Fruit fly (Drosophila melanogaster) whole organism, pupa: Measurements from ENCODE around the gene CG18810.

Experiments
- CG10348 ChIP-seq: fragments of 200-800 bp; sonication (Bioruptor generic); IDR thresholded peaks from 2 replicates; pipeline ENCODE4 v1.3.6; 2022; ENCODE audit warnings: missing biosample characterization, missing genetic modification characterization
- CG12605 ChIP-seq: fragments of 200-800 bp; sonication (Bioruptor generic); IDR thresholded peaks from 2 replicates; pipeline ENCODE4 v1.3.6; 2022; ENCODE audit warnings: missing biosample characterization, missing genetic modification characterization
- CG13204 ChIP-seq: fragments of 200-800 bp; sonication (Bioruptor generic); optimal IDR thresholded peaks from 2 replicates; lab custom pipeline; 2018; ENCODE audit warnings: missing biosample characterization, mild to moderate bottlenecking, missing genetic modification characterization, moderate library complexity
- CG14655 ChIP-seq: fragments of 200-800 bp; sonication (Bioruptor generic); optimal IDR thresholded peaks from 3 replicates; lab custom pipeline; 2017; ENCODE audit warnings: mild to moderate bottlenecking, missing biosample characterization, missing genetic modification reagents, missing genetic modification characterization
- CG15710 ChIP-seq: fragments of 200-800 bp; sonication (Bioruptor generic); optimal IDR thresholded peaks from 2 replicates; lab custom pipeline; 2018; ENCODE audit warnings: missing biosample characterization, mild to moderate bottlenecking, missing genetic modification characterization, moderate library complexity
- CG17806 ChIP-seq: fragments of 200-800 bp; sonication (Bioruptor generic); optimal IDR thresholded peaks from 2 replicates; lab custom pipeline; 2018; ENCODE audit warnings: missing biosample characterization, mild to moderate bottlenecking, missing genetic modification characterization, moderate library complexity
- CG32121 ChIP-seq: fragments of 200-800 bp; sonication (Bioruptor generic); IDR thresholded peaks from 2 replicates; pipeline ENCODE4 v1.3.6; 2022; ENCODE audit warnings: missing biosample characterization, missing genetic modification characterization
- CG34367 ChIP-seq: fragments of 200-800 bp; sonication (Bioruptor generic); optimal IDR thresholded peaks from 2 replicates; lab custom pipeline; 2018; ENCODE audit warnings: missing biosample characterization, mild to moderate bottlenecking, missing genetic modification characterization
- CG4496 ChIP-seq: fragments of 200-800 bp; sonication (Bioruptor generic); IDR thresholded peaks from 3 replicates; pipeline ENCODE4 v1.3.6; 2022; ENCODE audit warnings: missing biosample characterization, missing genetic modification characterization
- CG8159 ChIP-seq: fragments of 200-800 bp; sonication (Bioruptor generic); optimal IDR thresholded peaks from 3 replicates; lab custom pipeline; 2018; ENCODE audit warnings: missing biosample characterization, mild to moderate bottlenecking, missing genetic modification characterization, moderate library complexity
- CG8301 ChIP-seq: fragments of 200-800 bp; sonication (Bioruptor generic); optimal IDR thresholded peaks from 2 replicates; lab custom pipeline; 2018; ENCODE audit warnings: missing biosample characterization, mild to moderate bottlenecking, missing genetic modification characterization
- CG9948 ChIP-seq: fragments of 200-800 bp; sonication (Bioruptor generic); optimal IDR thresholded peaks from 2 replicates; lab custom pipeline; 2018; ENCODE audit warnings: missing biosample characterization, mild to moderate bottlenecking, missing genetic modification characterization, moderate library complexity
- D1 ChIP-seq: fragments of 200-800 bp; sonication (Bioruptor generic); optimal IDR thresholded peaks from 2 replicates; lab custom pipeline; 2018; ENCODE audit warnings: missing biosample characterization, mild to moderate bottlenecking, missing genetic modification characterization, moderate library complexity
- EcR ChIP-seq: fragments of 200-800 bp; sonication (Bioruptor generic); optimal IDR thresholded peaks from 3 replicates; lab custom pipeline; 2019; ENCODE audit warnings: missing biosample characterization, missing genetic modification characterization, mild to moderate bottlenecking, moderate library complexity, missing genetic modification reagents
- Ets98B ChIP-seq: fragments of 200-800 bp; sonication (Bioruptor generic); IDR thresholded peaks from 2 replicates; pipeline ENCODE4 v1.3.6; 2022; ENCODE audit warnings: missing biosample characterization, missing genetic modification characterization
- Pif1A ChIP-seq: fragments of 200-800 bp; sonication (Bioruptor generic); optimal IDR thresholded peaks from 3 replicates; lab custom pipeline; 2016; ENCODE audit warnings: missing biosample characterization, missing genetic modification characterization
- Pif1B ChIP-seq: fragments of 200-800 bp; sonication (Bioruptor generic); optimal IDR thresholded peaks from 3 replicates; lab custom pipeline; 2016; ENCODE audit warnings: missing biosample characterization, missing genetic modification characterization
- Snoo ChIP-seq: fragments of 200-800 bp; sonication (Bioruptor generic); optimal IDR thresholded peaks from 3 replicates; lab custom pipeline; 2017; ENCODE audit warnings: missing biosample characterization, mild to moderate bottlenecking, missing genetic modification characterization, inconsistent platforms
- fd96Ca ChIP-seq: fragments of 200-800 bp; sonication (Bioruptor generic); IDR thresholded peaks from 3 replicates; pipeline ENCODE4 v1.3.6; 2022; ENCODE audit warnings: missing biosample characterization, missing genetic modification characterization
- gl ChIP-seq: fragments of 200-800 bp; sonication (Bioruptor generic); optimal IDR thresholded peaks from 2 replicates; lab custom pipeline; 2018; ENCODE audit warnings: missing biosample characterization, mild to moderate bottlenecking, missing genetic modification characterization
- rn ChIP-seq: fragments of 200-800 bp; sonication (Bioruptor generic); IDR thresholded peaks from 2 replicates; pipeline ENCODE4 v1.3.6; 2022; ENCODE audit warnings: missing biosample characterization, missing genetic modification characterization

The CG18810 gene

dm6 chr2L:20648612-20649011 lies at the start of gene CG18810:
Gene CG18810, plus strand, starts transcription at chr2L:20648912.
- TF ChIP-seq EcR (GFP tag; lab: Kevin White, UChicago) (no peak), rn (GFP tag; lab: Robert Waterston, UW) (no peak), CG14655 (GFP tag; lab: Kevin White, UChicago) (no peak), CG9948 (tag; lab: Kevin White, UChicago) (no peak), CG4496 (GFP tag; lab: Robert Waterston, UW) (no peak), CG34367 (tag; lab: Kevin White, UChicago) (no peak), CG13204 (no peak), D1 (no peak), Snoo (tag; lab: Kevin White, UChicago) (no peak), CG10348 (GFP tag; lab: Robert Waterston, UW) (no peak), CG12605 (GFP tag; lab: Robert Waterston, UW) (no peak), Pif1A (no peak), CG32121 (GFP tag; lab: Robert Waterston, UW) (no peak), fd96Ca (no peak), Pif1B (no peak), CG8159 (tag; lab: Kevin White, UChicago) (no peak), CG8301 (tag; lab: Kevin White, UChicago) (no peak), gl (tag; lab: Kevin White, UChicago) (no peak), Ets98B (GFP tag; lab: Robert Waterston, UW) (no peak), CG17806 (tag; lab: Kevin White, UChicago) (no peak)
- TF ChIP-seq, all 21 proteins: peak for 0

DNA sequence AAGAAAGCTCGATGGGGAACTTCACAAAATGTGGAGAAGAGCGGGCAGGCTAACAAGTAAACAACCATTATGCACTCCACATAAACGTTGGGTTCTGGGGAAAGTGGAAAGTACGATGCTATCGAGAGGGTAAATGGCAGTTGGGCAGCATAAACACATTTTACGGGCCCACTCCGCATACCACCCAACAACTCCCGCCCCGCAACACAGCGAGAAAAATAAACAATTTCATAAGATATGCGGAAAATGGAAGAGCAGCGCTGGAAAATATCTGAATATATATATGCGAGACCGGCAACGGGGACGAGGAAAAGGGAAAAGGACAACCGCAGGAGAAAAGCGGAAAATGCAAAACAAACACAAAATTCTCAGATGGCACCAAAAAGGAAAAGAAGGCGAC lies 47.4 kb upstream of the CG18810 start:
- TF ChIP-seq CG9948 (tag; lab: Kevin White, UChicago) (no peak), D1 (no peak), CG12605 (GFP tag; lab: Robert Waterston, UW) (no peak), EcR (GFP tag; lab: Kevin White, UChicago) (no peak), CG15710 (tag; lab: Kevin White, UChicago) (no peak), Snoo (tag; lab: Kevin White, UChicago) (no peak), CG17806 (tag; lab: Kevin White, UChicago) (no peak), gl (tag; lab: Kevin White, UChicago) (no peak), CG8301 (tag; lab: Kevin White, UChicago) (no peak), Pif1B (no peak), Pif1A (no peak), CG4496 (GFP tag; lab: Robert Waterston, UW) (no peak), CG8159 (tag; lab: Kevin White, UChicago) (no peak), CG32121 (GFP tag; lab: Robert Waterston, UW) (no peak), CG34367 (tag; lab: Kevin White, UChicago) (no peak), fd96Ca (no peak), CG10348 (GFP tag; lab: Robert Waterston, UW) (no peak), rn (GFP tag; lab: Robert Waterston, UW) (no peak), CG13204 (no peak), CG14655 (GFP tag; lab: Kevin White, UChicago) (no peak)

DNA sequence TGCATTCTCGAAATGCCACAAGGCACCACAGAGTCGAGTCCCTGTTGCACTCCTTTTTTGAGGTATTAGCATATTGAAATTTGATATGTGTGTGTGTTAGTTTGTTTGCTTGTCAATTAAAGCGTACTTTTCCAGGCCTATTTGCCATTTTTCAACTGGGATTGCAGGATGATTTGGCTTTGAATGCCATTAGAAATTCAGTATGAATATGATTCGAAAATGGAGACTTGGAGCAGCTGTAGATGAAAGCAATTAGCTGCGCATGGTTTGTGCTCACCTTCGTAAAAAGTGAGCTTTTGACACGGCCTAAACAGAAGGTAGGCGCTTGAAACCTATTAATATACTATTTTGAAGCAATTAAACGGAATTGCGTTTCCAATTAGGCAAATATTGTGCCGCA lies 44.6 kb upstream of the CG18810 start, which contains the start of gene CG31677:
CG31677 (minus strand) TSS at position 101 of the 400 bp plus-strand sequence.
- no peak for TF ChIP-seq CG14655 (GFP tag; lab: Kevin White, UChicago)
- TF ChIP-seq rn (GFP tag; lab: Robert Waterston, UW): no peak
- no peak for TF ChIP-seq CG32121 (GFP tag; lab: Robert Waterston, UW)
- no peak for TF ChIP-seq CG13204
- TF ChIP-seq CG15710 (tag; lab: Kevin White, UChicago): no peak
- no peak for TF ChIP-seq fd96Ca
- TF ChIP-seq CG17806 (tag; lab: Kevin White, UChicago): no peak
- no peak for TF ChIP-seq D1
- TF ChIP-seq Pif1B: no peak
- TF ChIP-seq EcR (GFP tag; lab: Kevin White, UChicago): no peak
- no peak for TF ChIP-seq Ets98B (GFP tag; lab: Robert Waterston, UW)
- no peak for TF ChIP-seq Snoo (tag; lab: Kevin White, UChicago)
- TF ChIP-seq CG8159 (tag; lab: Kevin White, UChicago): no peak
- TF ChIP-seq CG12605 (GFP tag; lab: Robert Waterston, UW): no peak
- TF ChIP-seq CG9948 (tag; lab: Kevin White, UChicago): no peak
- no peak for TF ChIP-seq CG10348 (GFP tag; lab: Robert Waterston, UW)
- no peak for TF ChIP-seq CG4496 (GFP tag; lab: Robert Waterston, UW)
- TF ChIP-seq, all 21 proteins: peak for 0

DNA sequence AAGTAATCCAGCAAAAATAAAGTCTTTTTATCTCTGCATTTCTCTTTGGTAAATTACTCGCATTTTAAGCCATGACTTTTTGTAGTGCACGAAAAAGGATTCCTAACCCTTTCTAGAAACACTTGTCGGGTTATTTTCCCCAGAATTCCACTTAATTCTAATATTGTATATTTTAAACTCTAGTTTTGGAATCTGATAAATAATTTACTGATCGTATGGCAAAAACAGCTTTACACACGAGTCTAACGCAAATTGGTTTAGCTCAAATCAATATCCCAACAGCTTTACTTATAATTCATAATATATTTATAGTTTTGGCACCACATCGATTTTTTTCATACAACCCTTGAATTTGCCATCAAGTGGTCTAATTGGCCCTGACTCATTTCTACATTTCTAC lies 34.5 kb upstream of the CG18810 start, which contains the start of gene CG15475:
CG15475 (plus strand) TSS at position 301 of the 400 bp plus-strand sequence.
- no peak for TF ChIP-seq CG8301 (tag; lab: Kevin White, UChicago)
- no peak for TF ChIP-seq gl (tag; lab: Kevin White, UChicago)
- no peak for TF ChIP-seq Snoo (tag; lab: Kevin White, UChicago)
- no peak for TF ChIP-seq CG15710 (tag; lab: Kevin White, UChicago)
- no peak for TF ChIP-seq CG4496 (GFP tag; lab: Robert Waterston, UW)
- no peak for TF ChIP-seq Pif1A
- TF ChIP-seq CG10348 (GFP tag; lab: Robert Waterston, UW): no peak
- TF ChIP-seq, all 21 proteins: peak for 0

dm6 chr2L:20634215-20634614 lies 14.5 kb upstream of the CG18810 start, which contains the start of gene CG17472:
Gene CG17472, plus strand, starts transcription at chr2L:20634515.
- no peak for TF ChIP-seq CG14655 (GFP tag; lab: Kevin White, UChicago)
- TF ChIP-seq Pif1B: no peak
- TF ChIP-seq D1: no peak
- no peak for TF ChIP-seq CG9948 (tag; lab: Kevin White, UChicago)
- no peak for TF ChIP-seq EcR (GFP tag; lab: Kevin White, UChicago)
- no peak for TF ChIP-seq Pif1A
- TF ChIP-seq gl (tag; lab: Kevin White, UChicago): no peak
- no peak for TF ChIP-seq fd96Ca
- TF ChIP-seq Snoo (tag; lab: Kevin White, UChicago): no peak

DNA sequence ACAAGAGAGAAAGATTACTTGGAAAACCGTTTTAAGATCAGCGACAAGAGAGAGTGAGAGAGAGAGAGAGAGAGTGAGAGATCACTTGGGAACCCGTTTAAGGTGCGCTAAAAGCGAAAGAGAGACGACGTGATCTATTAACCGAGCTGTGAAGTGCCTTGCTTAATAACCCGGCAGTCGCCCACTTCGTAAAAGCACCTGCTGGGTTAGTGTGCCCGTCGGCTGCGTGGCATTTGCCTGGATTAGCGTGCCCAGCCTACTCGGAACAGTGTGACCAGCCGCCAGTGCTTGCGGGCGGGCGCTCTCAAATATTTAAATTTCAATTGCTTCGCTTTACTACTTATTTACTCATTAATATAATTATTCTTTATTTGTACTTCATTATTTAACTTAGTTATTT lies 10.3 kb upstream of the CG18810 start:
- TF ChIP-seq Snoo (tag; lab: Kevin White, UChicago): no peak
- TF ChIP-seq CG12605 (GFP tag; lab: Robert Waterston, UW): no peak
- 0 out of 2 replicates have a peak, but pooled peaks have one; percentile 19 for TF ChIP-seq Ets98B (GFP tag; lab: Robert Waterston, UW)
- peak; percentile 11 for TF ChIP-seq CG8159 (tag; lab: Kevin White, UChicago)
- TF ChIP-seq CG4496 (GFP tag; lab: Robert Waterston, UW): peak; percentile 82; the same call in 2 of the 3 replicates
- no peak for TF ChIP-seq CG8301 (tag; lab: Kevin White, UChicago)
- no peak for TF ChIP-seq CG15710 (tag; lab: Kevin White, UChicago)
